Worm (Caenorhabditis elegans) whole organism, mixed stage, embryonic: ENCODE measurements around the gene smoc-1.

ENCODE experiments used
- blmp-1 ChIP-seq: fragments of 150-350 bp; optimal IDR thresholded peaks from 2 replicates; lab custom pipeline; 2014; ENCODE audit warnings: missing biosample characterization, missing genetic modification characterization
- elt-1 ChIP-seq: sonication (generic microtip); optimal IDR thresholded peaks from 2 replicates; lab custom pipeline; 2017; ENCODE audit warnings: missing genetic modification characterization, mild to moderate bottlenecking, missing compliant biosample characterization, antibody characterized with exemption, moderate library complexity, borderline replicate concordance; ENCODE audit not compliant: insufficient read depth
- elt-3 ChIP-seq: fragments of 150-350 bp; optimal IDR thresholded peaks from 2 replicates; lab custom pipeline; 2014; ENCODE audit warnings: missing biosample characterization, missing genetic modification characterization
- nhr-12 ChIP-seq: fragments of 150-350 bp; optimal IDR thresholded peaks from 2 replicates; lab custom pipeline; 2014; ENCODE audit warnings: missing biosample characterization, missing genetic modification characterization
- nhr-76 ChIP-seq: sonication (generic microtip); optimal IDR thresholded peaks from 2 replicates; lab custom pipeline; 2017; ENCODE audit warnings: missing biosample characterization, missing genetic modification characterization
- pha-4 ChIP-seq: fragments of 150-350 bp; optimal IDR thresholded peaks from 2 replicates; lab custom pipeline; 2018; ENCODE audit warnings: missing biosample characterization, missing genetic modification reagents, missing genetic modification characterization
- snpc-4 ChIP-seq: fragments of 150-350 bp; optimal IDR thresholded peaks from 2 replicates; lab custom pipeline; 2014; ENCODE audit warnings: missing biosample characterization, missing genetic modification characterization
- unc-62 ChIP-seq: fragments of 150-350 bp; optimal IDR thresholded peaks from 2 replicates; lab custom pipeline; 2014; ENCODE audit warnings: missing biosample characterization, missing genetic modification reagents, missing genetic modification characterization

DNA sequence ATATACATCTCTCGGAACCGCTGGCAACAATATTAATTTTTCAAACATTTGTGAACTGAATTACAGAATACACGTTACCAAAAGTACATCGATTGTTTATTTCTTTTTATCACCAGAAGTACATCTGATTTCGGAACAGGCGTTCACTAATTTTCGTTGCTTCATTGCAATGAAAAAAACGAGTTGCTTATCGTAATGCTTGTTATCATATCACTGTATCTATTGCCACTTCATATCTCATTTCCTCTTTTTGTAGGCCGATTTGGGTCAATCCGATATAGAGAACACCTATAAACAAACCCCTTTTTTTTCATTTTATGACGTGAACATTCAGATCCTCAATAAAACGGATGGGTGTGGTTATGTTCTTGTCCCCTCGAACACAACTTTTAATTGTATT is 20.1 kb upstream of the smoc-1 start:
- TF ChIP-seq nhr-12 (tag; lab: Kevin White, UChicago) (no peak), elt-3 (tag; lab: Kevin White, UChicago) (no peak), elt-1 (no peak), snpc-4 (tag; lab: Kevin White, UChicago) (no peak), nhr-76 (tag; lab: Kevin White, UChicago) (no peak), pha-4 (no peak), blmp-1 (tag; lab: Kevin White, UChicago) (no peak), unc-62 (GFP tag; lab: Kevin White, UChicago) (no peak)
